Fruit fly (Drosophila melanogaster): ENCODE measurements around the gene RpLP0.

RpLP0 gene

dm6 chr3L:22113186-22113585 is 37.5 kb downstream of the RpLP0 start:
- TF ChIP-seq wdn (GFP tag; IDR thresholded peaks at IDR 0.05) (no peak), Hey (tag; optimal IDR thresholded peaks at IDR 0.05) (peak; percentile 92), CG11456 (GFP tag; IDR thresholded peaks at IDR 0.05) (0 out of 3 replicates have a peak, but pooled peaks have one; percentile 57), CG7372 (GFP tag; IDR thresholded peaks at IDR 0.05) (0 out of 2 replicates have a peak, but pooled peaks have one; percentile 30), Abd-B (GFP tag; optimal IDR thresholded peaks at IDR 0.05) (no peak), slp2 (GFP tag; optimal IDR thresholded peaks at IDR 0.05) (no peak)
